Fruit fly (Drosophila melanogaster): Measurements from ENCODE around the gene CG32054.

Gene CG32054

dm6 chr3L:10094722-10095121 is at the start of gene CG32054:
Gene CG32054, minus strand, starts transcription at chr3L:10094738.
- TF ChIP-seq CG8478 (optimal IDR thresholded peaks at IDR 0.05): no peak
- TF ChIP-seq CTCF (optimal IDR thresholded peaks at IDR 0.05): no peak

dm6 chr3L:10110379-10110778 is 15.8 kb upstream of the CG32054 start:
- no peak for TF ChIP-seq CG8478 (optimal IDR thresholded peaks at IDR 0.05)
- TF ChIP-seq CTCF (optimal IDR thresholded peaks at IDR 0.05): no peak

dm6 chr3L:10105820-10106219 is 11.3 kb upstream of the CG32054 start:
- no peak for TF ChIP-seq CTCF (optimal IDR thresholded peaks at IDR 0.05)
- TF ChIP-seq CG8478 (optimal IDR thresholded peaks at IDR 0.05): no peak

- TF ChIP-seq CTCF (optimal IDR thresholded peaks at IDR 0.05): no peak
- TF ChIP-seq CG8478 (optimal IDR thresholded peaks at IDR 0.05): no peak
Measured at dm6 chr3L:10100781-10101180, 6.2 kb upstream of the CG32054 start, which contains the start of gene CG42826. Gene CG42826, minus strand, starts transcription at chr3L:10100881.

dm6 chr3L:10098015-10098414 is 3.5 kb upstream of the CG32054 start, which contains the start of gene Srg2:
Gene Srg2, minus strand, starts transcription at chr3L:10098115.
- no peak for TF ChIP-seq CG8478 (optimal IDR thresholded peaks at IDR 0.05)
- no peak for TF ChIP-seq CTCF (optimal IDR thresholded peaks at IDR 0.05)

- TF ChIP-seq CG8478 (optimal IDR thresholded peaks at IDR 0.05) (no peak), CTCF (optimal IDR thresholded peaks at IDR 0.05) (no peak)
Measured at dm6 chr3L:10092278-10092903, 2.1 kb downstream of the CG32054 start, which contains the start of gene CG32053. Gene CG32053, minus strand, starts transcription at chr3L:10092346.

dm6 chr3L:10089350-10090266 is 4.9 kb downstream of the CG32054 start, which contains the start of gene CG14160:
Gene CG14160, minus strand, starts transcription at chr3L:10089400.
- TF ChIP-seq CTCF (optimal IDR thresholded peaks at IDR 0.05): no peak
- TF ChIP-seq CG8478 (optimal IDR thresholded peaks at IDR 0.05): no peak

- TF ChIP-seq CG8478 (optimal IDR thresholded peaks at IDR 0.05): no peak
Measured at dm6 chr3L:10088415-10088814, 6.1 kb downstream of the CG32054 start.

- TF ChIP-seq CG8478 (optimal IDR thresholded peaks at IDR 0.05) (no peak), CTCF (optimal IDR thresholded peaks at IDR 0.05) (peak; percentile 73 to 86)
Measured at dm6 chr3L:10078551-10078950, 16.0 kb downstream of the CG32054 start.

- TF ChIP-seq CG8478 (optimal IDR thresholded peaks at IDR 0.05) (no peak), CTCF (optimal IDR thresholded peaks at IDR 0.05) (no peak)
Measured at dm6 chr3L:10052586-10052985, 42.0 kb downstream of the CG32054 start.

All from S2 (cell line).